Fruit fly (Drosophila melanogaster): Measurements from ENCODE around the gene AttD.

dm6 chr3R:17591831-17592230, 33.2 kb upstream of the AttD start:
- TF ChIP-seq CG8478 (optimal IDR thresholded peaks at IDR 0.05) (no peak), CTCF (optimal IDR thresholded peaks at IDR 0.05) (no peak)

Data from S2 (cell line).